Worm (Caenorhabditis elegans) whole organism, mixed stage, embryonic: ENCODE data around the gene ZK856.7.

Experiments
- M03D4.4 ChIP-seq: sonication (generic microtip); optimal IDR thresholded peaks from 2 replicates; lab custom pipeline; 2017; ENCODE audit warnings: mild to moderate bottlenecking, missing genetic modification characterization, missing compliant biosample characterization
- bed-3 ChIP-seq: fragments of 200-800 bp; sonication (Bioruptor generic); optimal IDR thresholded peaks from 3 replicates; lab custom pipeline; 2018; ENCODE audit warnings: mild to moderate bottlenecking, missing genetic modification characterization, moderate library complexity, missing compliant biosample characterization
- blmp-1 ChIP-seq: fragments of 150-350 bp; optimal IDR thresholded peaks from 2 replicates; lab custom pipeline; 2014; ENCODE audit warnings: missing biosample characterization, missing genetic modification characterization
- ceh-39 ChIP-seq: fragments of 150-350 bp; optimal IDR thresholded peaks from 2 replicates; lab custom pipeline; 2014; ENCODE audit warnings: missing biosample characterization, missing genetic modification characterization
- ceh-43 ChIP-seq: fragments of 200-800 bp; sonication (Bioruptor generic); optimal IDR thresholded peaks from 2 replicates; lab custom pipeline; 2018; ENCODE audit warnings: mild to moderate bottlenecking, missing genetic modification characterization, moderate library complexity, missing compliant biosample characterization
- ceh-83 ChIP-seq: fragments of 200-800 bp; sonication (Bioruptor generic); optimal IDR thresholded peaks from 2 replicates; lab custom pipeline; 2018; ENCODE audit warnings: mild to moderate bottlenecking, missing genetic modification characterization, missing compliant biosample characterization
- drap-1 ChIP-seq: fragments of 200-800 bp; sonication (Bioruptor generic); optimal IDR thresholded peaks from 3 replicates; lab custom pipeline; 2018; ENCODE audit warnings: mild to moderate bottlenecking, missing genetic modification characterization, missing compliant biosample characterization
- elt-1 ChIP-seq: sonication (generic microtip); optimal IDR thresholded peaks from 2 replicates; lab custom pipeline; 2017; ENCODE audit warnings: missing genetic modification characterization, mild to moderate bottlenecking, missing compliant biosample characterization, antibody characterized with exemption, moderate library complexity, borderline replicate concordance; ENCODE audit not compliant: insufficient read depth
- elt-3 ChIP-seq: fragments of 150-350 bp; optimal IDR thresholded peaks from 2 replicates; lab custom pipeline; 2014; ENCODE audit warnings: missing biosample characterization, missing genetic modification characterization
- flh-1 ChIP-seq: fragments of 200-800 bp; sonication (Bioruptor generic); optimal IDR thresholded peaks from 2 replicates; lab custom pipeline; 2018; ENCODE audit warnings: mild to moderate bottlenecking, missing genetic modification characterization, moderate library complexity, missing compliant biosample characterization
- ham-2 ChIP-seq: fragments of 200-800 bp; sonication (Bioruptor generic); optimal IDR thresholded peaks from 2 replicates; lab custom pipeline; 2018; ENCODE audit warnings: mild to moderate bottlenecking, missing genetic modification characterization, missing compliant biosample characterization
- hlh-1 ChIP-seq: fragments of 150-350 bp; optimal IDR thresholded peaks from 2 replicates; lab custom pipeline; 2014; ENCODE audit warnings: missing biosample characterization, missing genetic modification reagents, missing genetic modification characterization
- lin-13 ChIP-seq: fragments of 150-350 bp; optimal IDR thresholded peaks from 2 replicates; lab custom pipeline; 2014; ENCODE audit warnings: missing biosample characterization, missing genetic modification characterization
- lin-32 ChIP-seq: fragments of 200-800 bp; sonication (Bioruptor generic); optimal IDR thresholded peaks from 2 replicates; lab custom pipeline; 2018; ENCODE audit warnings: mild to moderate bottlenecking, missing genetic modification characterization, missing compliant biosample characterization
- lsy-2 ChIP-seq: fragments of 150-350 bp; optimal IDR thresholded peaks from 2 replicates; lab custom pipeline; 2014; ENCODE audit warnings: missing biosample characterization, missing genetic modification characterization
- mab-5 ChIP-seq: fragments of 150-350 bp; optimal IDR thresholded peaks from 2 replicates; lab custom pipeline; 2014; ENCODE audit warnings: missing biosample characterization, missing genetic modification characterization
- mep-1 ChIP-seq: fragments of 150-350 bp; optimal IDR thresholded peaks from 2 replicates; lab custom pipeline; 2017; ENCODE audit warnings: missing biosample characterization, missing genetic modification reagents, missing genetic modification characterization, inconsistent platforms
- nhr-12 ChIP-seq: fragments of 150-350 bp; optimal IDR thresholded peaks from 2 replicates; lab custom pipeline; 2014; ENCODE audit warnings: missing biosample characterization, missing genetic modification characterization
- nhr-2 ChIP-seq: fragments of 150-350 bp; optimal IDR thresholded peaks from 2 replicates; lab custom pipeline; 2014; ENCODE audit warnings: missing biosample characterization, missing genetic modification characterization
- nhr-237 ChIP-seq: fragments of 150-350 bp; optimal IDR thresholded peaks from 2 replicates; lab custom pipeline; 2014; ENCODE audit warnings: missing biosample characterization, missing genetic modification characterization
- nhr-28 ChIP-seq: fragments of 150-350 bp; optimal IDR thresholded peaks from 2 replicates; lab custom pipeline; 2014; ENCODE audit warnings: missing biosample characterization, missing genetic modification characterization
- nhr-76 ChIP-seq: sonication (generic microtip); optimal IDR thresholded peaks from 2 replicates; lab custom pipeline; 2017; ENCODE audit warnings: missing biosample characterization, missing genetic modification characterization
- pha-4 ChIP-seq: fragments of 150-350 bp; optimal IDR thresholded peaks from 2 replicates; lab custom pipeline; 2018; ENCODE audit warnings: missing biosample characterization, missing genetic modification reagents, missing genetic modification characterization
- sem-2 ChIP-seq: fragments of 200-800 bp; sonication (Bioruptor generic); optimal IDR thresholded peaks from 2 replicates; lab custom pipeline; 2018; ENCODE audit warnings: mild to moderate bottlenecking, missing genetic modification characterization, missing compliant biosample characterization
- snpc-4 ChIP-seq: fragments of 150-350 bp; optimal IDR thresholded peaks from 2 replicates; lab custom pipeline; 2014; ENCODE audit warnings: missing biosample characterization, missing genetic modification characterization
- sptf-1 ChIP-seq: sonication (generic microtip); optimal IDR thresholded peaks from 2 replicates; lab custom pipeline; 2017; ENCODE audit warnings: mild to moderate bottlenecking, missing genetic modification characterization, moderate library complexity, missing compliant biosample characterization
- tbx-8 ChIP-seq: fragments of 200-800 bp; sonication (Bioruptor generic); optimal IDR thresholded peaks from 2 replicates; lab custom pipeline; 2018; ENCODE audit warnings: mild to moderate bottlenecking, missing genetic modification characterization, moderate library complexity, missing compliant biosample characterization
- unc-39 ChIP-seq: fragments of 150-350 bp; optimal IDR thresholded peaks from 2 replicates; lab custom pipeline; 2014; ENCODE audit warnings: missing biosample characterization, missing genetic modification characterization
- unc-62 ChIP-seq: fragments of 150-350 bp; optimal IDR thresholded peaks from 2 replicates; lab custom pipeline; 2014; ENCODE audit warnings: missing biosample characterization, missing genetic modification reagents, missing genetic modification characterization
- zip-8 ChIP-seq: fragments of 150-350 bp; optimal IDR thresholded peaks from 2 replicates; lab custom pipeline; 2014; ENCODE audit warnings: missing biosample characterization, missing genetic modification characterization
- ztf-11 ChIP-seq: fragments of 150-350 bp; optimal IDR thresholded peaks from 2 replicates; lab custom pipeline; 2014; ENCODE audit warnings: missing biosample characterization, missing genetic modification characterization

Gene ZK856.7

DNA sequence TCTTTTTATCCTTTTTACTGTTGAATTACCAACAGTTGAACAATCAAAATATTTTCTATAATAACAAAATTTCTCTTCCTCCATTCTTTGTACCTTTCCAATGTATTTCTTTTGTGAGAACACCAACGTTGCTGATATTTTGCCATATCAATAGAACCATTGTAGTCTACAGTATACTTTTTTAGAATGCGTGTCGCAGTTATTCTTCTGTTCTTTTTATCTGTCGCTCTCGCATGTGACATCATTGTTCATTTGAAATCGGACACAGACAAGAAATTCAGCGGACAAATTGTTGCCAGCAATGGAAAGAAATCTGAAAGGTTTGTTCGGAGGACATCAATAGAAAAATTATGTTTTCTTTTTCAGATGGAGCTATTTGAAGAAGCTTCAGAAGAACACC is at the start of gene ZK856.7:
Gene ZK856.7 (plus strand): TSS at position 186 of the 400 bp plus-strand sequence.
- no peak for TF ChIP-seq nhr-12
- TF ChIP-seq nhr-28, result no peak
- TF ChIP-seq ceh-39 (tag; lab: Kevin White, UChicago), result no peak
- no peak for TF ChIP-seq drap-1 (GFP tag; lab: Kevin White, UChicago)
- TF ChIP-seq elt-1 (tag; lab: Kevin White, UChicago), result no peak
- no peak for TF ChIP-seq lin-13 (tag; lab: Kevin White, UChicago)
- no peak for TF ChIP-seq pha-4
- no peak for TF ChIP-seq lin-32 (GFP tag; lab: Kevin White, UChicago)
- no peak for TF ChIP-seq unc-62
- no peak for TF ChIP-seq tbx-8 (GFP tag; lab: Kevin White, UChicago)
- TF ChIP-seq flh-1 (GFP tag; lab: Kevin White, UChicago), result no peak
- TF ChIP-seq blmp-1, result no peak
- no peak for TF ChIP-seq sem-2 (GFP tag; lab: Kevin White, UChicago)
- TF ChIP-seq nhr-2 (tag; lab: Kevin White, UChicago), result no peak
- no peak for TF ChIP-seq nhr-237
- no peak for TF ChIP-seq elt-3 (tag; lab: Kevin White, UChicago)

DNA sequence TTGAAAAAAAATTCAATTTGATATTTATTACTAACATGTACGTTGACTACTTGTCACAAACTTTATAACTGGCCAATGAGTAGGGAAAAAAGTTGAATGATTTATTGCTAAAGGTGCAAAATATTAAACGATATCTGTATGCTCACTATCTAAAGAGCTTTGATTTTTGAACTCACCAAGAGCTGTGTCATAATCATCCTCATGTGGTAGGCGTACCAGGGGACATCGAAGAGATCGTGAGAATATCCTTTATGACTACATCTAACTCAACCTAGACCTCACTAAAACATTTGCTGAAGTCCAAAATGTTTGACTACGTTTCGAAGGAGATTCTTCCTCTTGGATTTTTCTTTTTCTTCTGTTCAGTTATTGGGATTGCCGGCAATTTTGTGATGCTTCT is 49.6 kb upstream of the ZK856.7 start, which contains the start of gene srsx-28:
Gene srsx-28 (plus strand): TSS at position 301 of the 400 bp plus-strand sequence.
- TF ChIP-seq M03D4.4 (tag; lab: Kevin White, UChicago) (no peak), ceh-39 (tag; lab: Kevin White, UChicago) (no peak), nhr-28 (no peak), blmp-1 (no peak), lin-32 (GFP tag; lab: Kevin White, UChicago) (no peak), lsy-2 (tag; lab: Kevin White, UChicago) (no peak), elt-3 (tag; lab: Kevin White, UChicago) (no peak), ceh-83 (GFP tag; lab: Kevin White, UChicago) (no peak), ham-2 (GFP tag; lab: Kevin White, UChicago) (no peak), unc-62 (no peak)
- TF ChIP-seq, all 35 proteins: peak for 0

DNA sequence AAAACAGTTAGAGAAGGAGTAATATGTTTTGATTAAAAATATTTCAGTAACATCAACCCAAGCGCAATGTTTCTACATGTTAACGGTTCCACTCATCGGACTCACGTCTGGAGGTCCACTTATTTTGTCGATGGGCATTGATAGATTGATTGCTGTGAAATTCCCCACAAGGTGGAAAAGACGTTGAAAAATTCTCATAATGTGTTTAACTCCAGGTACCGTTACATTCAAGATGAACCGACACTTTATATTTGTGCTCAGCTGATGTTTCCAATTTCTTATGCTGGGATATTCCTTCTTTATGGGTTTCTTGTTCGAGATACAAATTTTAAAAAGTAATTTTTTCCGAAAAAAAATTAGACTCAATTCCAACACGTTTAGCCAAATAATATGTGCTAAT is 48.8 kb upstream of the ZK856.7 start:
- TF ChIP-seq mep-1 (tag; lab: Kevin White, UChicago) (no peak), sptf-1 (tag; lab: Kevin White, UChicago) (no peak), elt-1 (tag; lab: Kevin White, UChicago) (no peak), ceh-39 (tag; lab: Kevin White, UChicago) (no peak), ham-2 (GFP tag; lab: Kevin White, UChicago) (no peak), ztf-11 (tag; lab: Kevin White, UChicago) (no peak), sem-2 (GFP tag; lab: Kevin White, UChicago) (no peak)

DNA sequence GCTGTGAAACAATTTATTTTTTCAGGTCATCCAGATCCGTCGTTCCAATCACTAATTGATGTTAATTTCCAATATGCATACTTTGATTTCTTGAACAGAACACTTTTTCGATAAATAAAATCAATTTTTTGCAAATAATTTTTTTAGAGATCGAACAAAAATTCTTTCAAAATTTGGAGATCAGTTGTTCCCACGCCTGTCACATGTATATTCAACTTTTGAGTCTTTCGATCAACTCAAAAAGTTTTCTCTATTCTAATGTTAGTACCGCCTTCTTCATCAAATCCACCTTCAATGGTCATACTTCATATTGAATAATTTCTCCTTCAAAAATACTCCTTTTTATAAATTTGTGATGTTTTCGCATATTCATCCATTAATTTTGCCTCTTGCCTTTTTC is 47.2 kb upstream of the ZK856.7 start, which contains the start of gene srsx-29:
Gene srsx-29 (plus strand): TSS at position 301 of the 400 bp plus-strand sequence.
- no peak for TF ChIP-seq sptf-1 (tag; lab: Kevin White, UChicago)
- no peak for TF ChIP-seq nhr-237
- TF ChIP-seq zip-8, result no peak
- no peak for TF ChIP-seq ceh-39 (tag; lab: Kevin White, UChicago)
- TF ChIP-seq hlh-1 (tag; lab: Kevin White, UChicago), result no peak
- no peak for TF ChIP-seq elt-3 (tag; lab: Kevin White, UChicago)
- TF ChIP-seq ztf-11 (tag; lab: Kevin White, UChicago), result no peak
- no peak for TF ChIP-seq tbx-8 (GFP tag; lab: Kevin White, UChicago)
- no peak for TF ChIP-seq lsy-2 (tag; lab: Kevin White, UChicago)
- TF ChIP-seq nhr-76 (tag; lab: Kevin White, UChicago), result no peak

DNA sequence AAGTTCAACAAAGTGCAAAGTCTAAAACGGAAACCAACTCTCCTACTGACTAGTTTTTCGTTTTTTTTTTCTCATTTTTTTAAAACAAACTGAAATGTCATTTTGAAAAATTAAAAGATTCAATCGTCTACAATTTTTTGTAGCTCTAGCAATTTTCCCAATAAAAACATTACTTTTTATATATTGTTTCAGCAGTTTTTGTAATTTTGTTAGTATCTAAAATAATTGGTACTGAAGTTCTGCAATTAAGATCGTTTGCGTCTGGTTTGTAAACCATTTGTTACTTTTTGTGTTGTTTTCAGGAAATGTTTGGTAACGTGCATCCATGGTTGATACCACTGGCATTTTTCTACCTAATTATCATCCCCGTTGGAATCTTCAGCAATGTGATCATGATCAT is 43.4 kb upstream of the ZK856.7 start, which contains the start of gene srsx-30:
Gene srsx-30 (plus strand): TSS at position 301 of the 400 bp plus-strand sequence.
- no peak for TF ChIP-seq ham-2 (GFP tag; lab: Kevin White, UChicago)

DNA sequence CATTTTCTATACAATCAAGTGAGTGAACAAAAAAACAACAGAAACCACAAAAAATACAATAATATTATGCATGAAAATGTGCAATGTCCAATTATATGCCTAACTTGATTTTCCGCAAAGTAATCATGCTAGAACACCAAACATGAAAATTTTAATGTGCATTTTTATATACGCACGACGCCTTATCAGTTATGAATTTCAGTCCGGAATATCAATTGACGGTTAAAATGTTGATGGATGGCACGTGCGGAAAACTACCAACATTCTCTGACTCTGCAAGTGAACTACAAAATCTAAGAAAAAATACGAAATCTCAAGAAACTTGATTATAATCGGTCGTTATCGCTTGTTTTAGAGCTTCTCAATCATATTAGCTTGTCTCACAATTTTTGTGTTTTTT is 41.9 kb upstream of the ZK856.7 start:
- no peak for TF ChIP-seq ceh-83 (GFP tag; lab: Kevin White, UChicago)
- no peak for TF ChIP-seq unc-62
- no peak for TF ChIP-seq elt-3 (tag; lab: Kevin White, UChicago)
- no peak for TF ChIP-seq nhr-2 (tag; lab: Kevin White, UChicago)
- TF ChIP-seq sem-2 (GFP tag; lab: Kevin White, UChicago), result no peak
- no peak for TF ChIP-seq ceh-43
- TF ChIP-seq lin-13 (tag; lab: Kevin White, UChicago), result no peak
- TF ChIP-seq elt-1 (tag; lab: Kevin White, UChicago), result no peak
- no peak for TF ChIP-seq snpc-4 (tag; lab: Kevin White, UChicago)
- TF ChIP-seq tbx-8 (GFP tag; lab: Kevin White, UChicago), result no peak
- TF ChIP-seq unc-39 (tag; lab: Kevin White, UChicago), result no peak
- TF ChIP-seq nhr-28, result no peak
- TF ChIP-seq nhr-76 (tag; lab: Kevin White, UChicago), result no peak
- TF ChIP-seq mab-5 (tag; lab: Kevin White, UChicago), result no peak
- TF ChIP-seq lsy-2 (tag; lab: Kevin White, UChicago), result no peak
- TF ChIP-seq bed-3 (GFP tag; lab: Kevin White, UChicago), result no peak
- no peak for TF ChIP-seq nhr-12
- no peak for TF ChIP-seq sptf-1 (tag; lab: Kevin White, UChicago)
- TF ChIP-seq, all 35 proteins: peak for 0
